Worm (Caenorhabditis elegans) whole organism, late embryonic: ENCODE results near the gene srd-39.

Experiments
- ama-1 ChIP-seq: fragments of 150-350 bp; optimal IDR thresholded peaks from 2 replicates; lab custom pipeline; 2014
- ceh-2 ChIP-seq: sonication (generic microtip); optimal IDR thresholded peaks from 2 replicates; lab custom pipeline; 2016; ENCODE audit warnings: missing genotype, missing genetic modification characterization, missing compliant biosample characterization
- dmd-4 ChIP-seq: sonication (generic microtip); optimal IDR thresholded peaks from 2 replicates; lab custom pipeline; 2016; ENCODE audit warnings: borderline replicate concordance, missing genetic modification characterization, missing compliant biosample characterization
- hlh-6 ChIP-seq: sonication (generic microtip); optimal IDR thresholded peaks from 2 replicates; lab custom pipeline; 2016; ENCODE audit warnings: missing genotype, missing genetic modification characterization, missing compliant biosample characterization
- lin-11 ChIP-seq: fragments of 200-800 bp; sonication (Bioruptor generic); optimal IDR thresholded peaks from 2 replicates; lab custom pipeline; 2018; ENCODE audit warnings: mild to moderate bottlenecking, missing genetic modification characterization, missing compliant biosample characterization
- nhr-11 ChIP-seq: fragments of 150-350 bp; optimal IDR thresholded peaks from 2 replicates; lab custom pipeline; 2014; ENCODE audit warnings: missing biosample characterization, missing genetic modification characterization
- ref-2 ChIP-seq: sonication (generic microtip); optimal IDR thresholded peaks from 2 replicates; lab custom pipeline; 2016; ENCODE audit warnings: missing genetic modification characterization, missing compliant biosample characterization
- rnt-1 ChIP-seq: sonication (generic microtip); optimal IDR thresholded peaks from 2 replicates; lab custom pipeline; 2016; ENCODE audit warnings: missing genetic modification characterization, missing compliant biosample characterization
- tbx-2 ChIP-seq: sonication (generic microtip); optimal IDR thresholded peaks from 2 replicates; lab custom pipeline; 2016; ENCODE audit warnings: missing genetic modification characterization, missing compliant biosample characterization

ce11 chrX:13284091-13284490 lies 16.3 kb downstream of the srd-39 start, which contains the start of gene cyp-14A4:
- TF ChIP-seq rnt-1 (tag; lab: Kevin White, UChicago) (no peak), ref-2 (tag; lab: Kevin White, UChicago) (no peak), tbx-2 (tag; lab: Kevin White, UChicago) (no peak), ama-1 (lab: Kevin White, UChicago) (no peak), dmd-4 (tag; lab: Kevin White, UChicago) (no peak), nhr-11 (no peak), ceh-2 (tag; lab: Kevin White, UChicago) (no peak), hlh-6 (tag; lab: Kevin White, UChicago) (no peak), lin-11 (no peak)
